Fruit fly (Drosophila melanogaster) whole organism, embryonic: ENCODE data around the gene Mabi.
A peak's percentile ranks its signal among the peaks of the same experiment; 100 is the strongest.

ENCODE experiments used
- Atf6 ChIP-seq: fragments of 200-800 bp; sonication (Bioruptor generic); IDR thresholded peaks from 2 replicates; pipeline ENCODE4 v1.3.6; 2022; ENCODE audit warnings: missing biosample characterization, missing genetic modification characterization
- CG10321 ChIP-seq: fragments of 200-800 bp; sonication (Bioruptor generic); IDR thresholded peaks from 2 replicates; pipeline ENCODE4 v1.3.6; 2022; ENCODE audit warnings: missing biosample characterization, missing genetic modification characterization
- CG10654 ChIP-seq: fragments of 200-800 bp; sonication (Bioruptor generic); optimal IDR thresholded peaks from 2 replicates; lab custom pipeline; 2016; ENCODE audit warnings: missing biosample characterization, missing genetic modification characterization
- CG11247 ChIP-seq: fragments of 200-800 bp; sonication (Bioruptor generic); IDR thresholded peaks from 2 replicates; pipeline ENCODE4 v1.3.6; 2022; ENCODE audit warnings: missing biosample characterization, missing genetic modification characterization
- CG12391 ChIP-seq: fragments of 200-800 bp; sonication (Bioruptor generic); optimal IDR thresholded peaks from 3 replicates; lab custom pipeline; 2018; ENCODE audit warnings: missing biosample characterization, mild to moderate bottlenecking, missing genetic modification characterization, moderate library complexity
- CG14050 ChIP-seq: fragments of 200-800 bp; sonication (Bioruptor generic); IDR thresholded peaks from 3 replicates; pipeline ENCODE4 v1.3.6; 2022; ENCODE audit warnings: missing biosample characterization, missing genetic modification characterization
- CG14441 ChIP-seq: fragments of 200-800 bp; sonication (Bioruptor generic); IDR thresholded peaks from 2 replicates; pipeline ENCODE4 v1.3.6; 2022; ENCODE audit warnings: missing biosample characterization, missing genetic modification characterization
- CG16815 ChIP-seq: fragments of 200-800 bp; sonication (Bioruptor generic); optimal IDR thresholded peaks from 3 replicates; lab custom pipeline; 2017; ENCODE audit warnings: missing biosample characterization, mild to moderate bottlenecking, missing genetic modification characterization
- CG17829 ChIP-seq: fragments of 200-800 bp; optimal IDR thresholded peaks from 2 replicates; lab custom pipeline; 2019; ENCODE audit warnings: missing biosample characterization, mild to moderate bottlenecking, missing genetic modification characterization, moderate library complexity
- CG17912 ChIP-seq: fragments of 200-800 bp; sonication (Bioruptor generic); optimal IDR thresholded peaks from 2 replicates; lab custom pipeline; 2018; ENCODE audit warnings: missing biosample characterization, mild to moderate bottlenecking, missing genetic modification characterization
- CG7556 ChIP-seq: fragments of 200-800 bp; sonication (Bioruptor generic); optimal IDR thresholded peaks from 2 replicates; lab custom pipeline; 2017; ENCODE audit warnings: missing biosample characterization, mild to moderate bottlenecking, missing genetic modification characterization
- CG8765 ChIP-seq: fragments of 200-800 bp; sonication (Bioruptor generic); IDR thresholded peaks from 2 replicates; pipeline ENCODE4 v1.3.6; 2022; ENCODE audit warnings: missing biosample characterization, missing genetic modification characterization
- CG8924 ChIP-seq: fragments of 200-800 bp; optimal IDR thresholded peaks from 3 replicates; lab custom pipeline; 2019; ENCODE audit warnings: missing biosample characterization, mild to moderate bottlenecking, missing genetic modification characterization, moderate library complexity
- CG9932 ChIP-seq: fragments of 200-800 bp; sonication (Bioruptor generic); IDR thresholded peaks from 2 replicates; pipeline ENCODE4 v1.3.6; 2022; ENCODE audit warnings: missing biosample characterization, missing genetic modification characterization
- Doc3 ChIP-seq: fragments of 200-800 bp; sonication (Bioruptor generic); IDR thresholded peaks from 3 replicates; pipeline ENCODE4 v1.3.6; 2022; ENCODE audit warnings: missing biosample characterization, missing genetic modification characterization; ENCODE audit not compliant: partially characterized antibody
- HmgZ ChIP-seq: fragments of 200-800 bp; sonication (Bioruptor generic); optimal IDR thresholded peaks from 2 replicates; lab custom pipeline; 2018; ENCODE audit warnings: missing biosample characterization, mild to moderate bottlenecking, missing genetic modification characterization
- Mad ChIP-seq: fragments of 200-800 bp; sonication (Bioruptor generic); optimal IDR thresholded peaks from 2 replicates; lab custom pipeline; 2016; ENCODE audit warnings: missing biosample characterization, missing genetic modification characterization
- NC2β ChIP-seq: fragments of 200-800 bp; sonication (Bioruptor generic); optimal IDR thresholded peaks from 2 replicates; lab custom pipeline; 2016; ENCODE audit warnings: missing biosample characterization, missing genetic modification characterization
- Opbp ChIP-seq: fragments of 200-800 bp; sonication (Bioruptor generic); IDR thresholded peaks from 3 replicates; pipeline ENCODE4 v1.3.6; 2022; ENCODE audit warnings: missing biosample characterization, missing genetic modification characterization; ENCODE audit not compliant: partially characterized antibody
- Ptx1 ChIP-seq: fragments of 200-800 bp; sonication (Bioruptor generic); IDR thresholded peaks from 2 replicates; pipeline ENCODE4 v1.3.6; 2022; ENCODE audit warnings: missing biosample characterization, missing genetic modification characterization
- Rfx ChIP-seq: fragments of 200-800 bp; sonication (Bioruptor generic); IDR thresholded peaks from 2 replicates; pipeline ENCODE4 v1.3.6; 2022; ENCODE audit warnings: missing biosample characterization, missing genetic modification characterization
- Sry-δ ChIP-seq: fragments of 200-800 bp; sonication (Bioruptor generic); optimal IDR thresholded peaks from 2 replicates; lab custom pipeline; 2016; ENCODE audit warnings: missing biosample characterization, missing genetic modification characterization
- Ssrp ChIP-seq: fragments of 200-800 bp; sonication (Bioruptor generic); optimal IDR thresholded peaks from 2 replicates; lab custom pipeline; 2018; ENCODE audit warnings: missing biosample characterization, mild to moderate bottlenecking, missing genetic modification characterization, moderate library complexity
- caup ChIP-seq: fragments of 200-800 bp; sonication (Bioruptor generic); optimal IDR thresholded peaks from 3 replicates; lab custom pipeline; 2017; ENCODE audit warnings: missing biosample characterization, mild to moderate bottlenecking, missing genetic modification characterization, moderate library complexity; ENCODE audit not compliant: severe bottlenecking
- cwo ChIP-seq: fragments of 200-800 bp; sonication (Bioruptor generic); optimal IDR thresholded peaks from 3 replicates; lab custom pipeline; 2017; ENCODE audit warnings: missing biosample characterization, missing genetic modification characterization, mild to moderate bottlenecking, moderate library complexity, missing genetic modification reagents
- fd96Cb ChIP-seq: fragments of 200-800 bp; sonication (Bioruptor generic); optimal IDR thresholded peaks from 2 replicates; lab custom pipeline; 2018; ENCODE audit warnings: missing biosample characterization, mild to moderate bottlenecking, missing genetic modification characterization, moderate library complexity
- h ChIP-seq: fragments of >200 bp; optimal IDR thresholded peaks from 2 replicates; lab custom pipeline; 2017
- hbn ChIP-seq: fragments of 200-800 bp; sonication (Bioruptor generic); IDR thresholded peaks from 2 replicates; pipeline ENCODE4 v1.3.6; 2022; ENCODE audit warnings: missing biosample characterization, missing genetic modification characterization; ENCODE audit not compliant: partially characterized antibody
- hkb ChIP-seq, 2 experiments: fragments of 200-800 bp in 1 of 2; fragments of >200 bp in 1 of 2; sonication (Bioruptor generic) in 1 of 2; IDR thresholded peaks in 1 of 2; optimal IDR thresholded peaks in 1 of 2; 2 replicates each; pipeline versions ENCODE4 v1.3.6 to Lab custom; 2017 to 2022; ENCODE audit warnings: missing biosample characterization in 1 of 2, missing genetic modification characterization in 1 of 2
- insv ChIP-seq, 2 experiments: fragments of 200-800 bp; sonication (Bioruptor generic); optimal IDR thresholded peaks; 3 replicates each; lab custom pipeline; 2016 to 2018; ENCODE audit warnings: missing biosample characterization in 2 of 2, missing genetic modification characterization in 2 of 2
- inv ChIP-seq: fragments of 200-800 bp; sonication (Bioruptor generic); IDR thresholded peaks from 2 replicates; pipeline ENCODE4 v1.3.6; 2022; ENCODE audit warnings: missing biosample characterization, missing genetic modification characterization; ENCODE audit not compliant: partially characterized antibody
- lola ChIP-seq, 3 experiments: fragments of >200 bp in 2 of 3; fragments of 200-800 bp in 1 of 3; sonication (Bioruptor generic) in 1 of 3; optimal IDR thresholded peaks; 2 replicates each; lab custom pipeline; 2017 to 2019; ENCODE audit warnings: missing biosample characterization in 3 of 3, missing genetic modification characterization in 3 of 3, mild to moderate bottlenecking in 1 of 3, moderate library complexity in 1 of 3
- lov ChIP-seq, 2 experiments: fragments of 200-800 bp in 1 of 2; fragments of >200 bp in 1 of 2; sonication (Bioruptor generic) in 1 of 2; IDR thresholded peaks in 1 of 2; optimal IDR thresholded peaks in 1 of 2; 2 replicates in 1 of 2; 3 replicates in 1 of 2; pipeline versions ENCODE4 v1.3.6 to Lab custom; 2017 to 2022; ENCODE audit warnings: missing biosample characterization in 1 of 2, missing genetic modification characterization in 1 of 2
- mirr ChIP-seq: fragments of 200-800 bp; sonication (Bioruptor generic); optimal IDR thresholded peaks from 3 replicates; lab custom pipeline; 2018; ENCODE audit warnings: missing biosample characterization, mild to moderate bottlenecking, missing genetic modification characterization
- nerfin-1 ChIP-seq: fragments of 200-800 bp; sonication (Bioruptor generic); optimal IDR thresholded peaks from 3 replicates; lab custom pipeline; 2019; ENCODE audit warnings: missing biosample characterization, mild to moderate bottlenecking, missing genetic modification characterization, moderate library complexity
- pan ChIP-seq, 4 experiments: fragments of >200 bp in 3 of 4; fragments of 200-800 bp in 1 of 4; sonication (Bioruptor generic) in 1 of 4; optimal IDR thresholded peaks in 3 of 4; IDR thresholded peaks in 1 of 4; 2 replicates each; pipeline versions ENCODE4 v1.3.6 to Lab custom; 2017 to 2022; ENCODE audit warnings: missing biosample characterization in 2 of 4, missing genetic modification characterization in 2 of 4, mixed read lengths in 1 of 4
- phol ChIP-seq: fragments of 200-800 bp; sonication (Bioruptor generic); optimal IDR thresholded peaks from 3 replicates; lab custom pipeline; 2018; ENCODE audit warnings: missing biosample characterization, mild to moderate bottlenecking, missing genetic modification characterization, moderate library complexity
- row ChIP-seq: fragments of 200-800 bp; sonication (Bioruptor generic); IDR thresholded peaks from 3 replicates; pipeline ENCODE4 v1.3.6; 2022; ENCODE audit warnings: missing biosample characterization, missing genetic modification characterization
- shn ChIP-seq: fragments of 200-800 bp; sonication (Bioruptor generic); optimal IDR thresholded peaks from 3 replicates; lab custom pipeline; 2016; ENCODE audit warnings: missing biosample characterization, missing genetic modification characterization
- sisA ChIP-seq: fragments of 200-800 bp; sonication (Bioruptor generic); IDR thresholded peaks from 2 replicates; pipeline ENCODE4 v1.3.6; 2022; ENCODE audit warnings: missing biosample characterization, missing genetic modification characterization
- so ChIP-seq: fragments of 200-800 bp; sonication (Bioruptor generic); IDR thresholded peaks from 3 replicates; pipeline ENCODE4 v1.3.6; 2022; ENCODE audit warnings: missing biosample characterization, missing genetic modification characterization
- stc ChIP-seq: fragments of 200-800 bp; sonication (Bioruptor generic); IDR thresholded peaks from 2 replicates; pipeline ENCODE4 v1.3.6; 2022; ENCODE audit warnings: missing biosample characterization, missing genetic modification characterization
- tll ChIP-seq, 2 experiments: fragments of 200-800 bp in 1 of 2; fragments of >200 bp in 1 of 2; sonication (Bioruptor generic) in 1 of 2; optimal IDR thresholded peaks; 2 replicates each; lab custom pipeline; 2017 to 2019; ENCODE audit warnings: missing biosample characterization in 2 of 2, missing genetic modification characterization in 2 of 2, mild to moderate bottlenecking in 1 of 2, moderate library complexity in 1 of 2
- tx ChIP-seq: fragments of 200-800 bp; sonication (Bioruptor generic); optimal IDR thresholded peaks from 2 replicates; lab custom pipeline; 2016; ENCODE audit warnings: missing biosample characterization, missing genetic modification characterization
- unc-4 ChIP-seq: fragments of 200-800 bp; sonication (Bioruptor generic); IDR thresholded peaks from 2 replicates; pipeline ENCODE4 v1.3.6; 2022; ENCODE audit warnings: missing biosample characterization, missing genetic modification characterization; ENCODE audit not compliant: partially characterized antibody
- vvl ChIP-seq: fragments of 200-800 bp; sonication (Bioruptor generic); IDR thresholded peaks from 2 replicates; pipeline ENCODE4 v1.3.6; 2022; ENCODE audit warnings: missing biosample characterization, missing genetic modification characterization

Gene Mabi

dm6 chr2L:13203437-13204137 lies 30.9 kb downstream of the Mabi start, which contains the start of gene Pect (continued):
- TF ChIP-seq tll (GFP tag; optimal IDR thresholded peaks at IDR 0.05; lab: Kevin White, UChicago) (peak in 1 of 2 experiments; percentile 14), CG17912 (GFP tag; lab: Kevin White, UChicago) (no peak), CG10654 (no peak), CG9932 (GFP tag; lab: Robert Waterston, UW) (peak; percentile 38), CG8765 (no peak), CG11247 (GFP tag; lab: Robert Waterston, UW) (no peak), CG10321 (no peak), hkb (optimal IDR thresholded peaks at IDR 0.05; lab: Kevin White, UChicago) (no peak), hkb (GFP tag; IDR thresholded peaks at IDR 0.05; lab: Robert Waterston, UW) (0 out of 2 replicates have a peak, but pooled peaks have one; percentile 52), vvl (GFP tag; lab: Robert Waterston, UW) (peak; percentile 18; the same call in 1 of the 2 replicates), inv (GFP tag; lab: Robert Waterston, UW) (peak; percentile 44; the same call in 1 of the 2 replicates), lov (optimal IDR thresholded peaks at IDR 0.05; lab: Kevin White, UChicago) (no peak), lov (GFP tag; IDR thresholded peaks at IDR 0.05; lab: Robert Waterston, UW) (peak; percentile 29; the same call in 1 of the 3 replicates), phol (tag; lab: Kevin White, UChicago) (peak; percentile 63), pan (optimal IDR thresholded peaks at IDR 0.05; lab: Kevin White, UChicago) (no peak), pan (GFP tag; optimal IDR thresholded peaks at IDR 0.05 in 1 of 2, IDR thresholded peaks at IDR 0.05 in 1 of 2) (peak in 1 of 2 experiments; percentile 4), caup (peak; percentile 30), CG12391 (tag; lab: Kevin White, UChicago) (peak; percentile 63), CG14441 (GFP tag; lab: Robert Waterston, UW) (no peak), Mad (GFP tag; lab: Kevin White, UChicago) (no peak), NC2β (GFP tag; lab: Kevin White, UChicago) (peak; percentile 4), row (GFP tag; lab: Robert Waterston, UW) (peak; percentile 81), mirr (GFP tag; lab: Kevin White, UChicago) (peak; percentile 49), unc-4 (GFP tag; lab: Robert Waterston, UW) (peak; percentile 60), tx (GFP tag; lab: Kevin White, UChicago) (no peak), HmgZ (peak; percentile 62), Ssrp (tag; lab: Kevin White, UChicago) (peak; percentile 46), hbn (GFP tag; lab: Robert Waterston, UW) (peak; percentile 54), lola (GFP tag; optimal IDR thresholded peaks at IDR 0.05; lab: Kevin White, UChicago) (peak in 1 of 3 experiments; percentile 26), cwo (GFP tag; lab: Kevin White, UChicago) (peak; percentile 57), CG14050 (GFP tag; lab: Robert Waterston, UW) (no peak), Ptx1 (GFP tag; lab: Robert Waterston, UW) (peak; percentile 60), stc (GFP tag; lab: Robert Waterston, UW) (peak; percentile 19; the same call in 1 of the 2 replicates), fd96Cb (tag; lab: Kevin White, UChicago) (peak; percentile 12), shn (GFP tag; lab: Kevin White, UChicago) (no peak), Atf6 (GFP tag; lab: Robert Waterston, UW) (no peak), CG17829 (peak; percentile 14), nerfin-1 (tag; lab: Kevin White, UChicago) (no peak), insv (GFP tag; optimal IDR thresholded peaks at IDR 0.05; lab: Kevin White, UChicago) (no peak), Rfx (GFP tag; lab: Robert Waterston, UW) (peak; percentile 27; the same call in 1 of the 2 replicates), Opbp (peak; percentile 63; the same call in 2 of the 3 replicates), h (no peak), Doc3 (GFP tag; lab: Robert Waterston, UW) (0 out of 3 replicates have a peak, but pooled peaks have one; percentile 36), so (peak; percentile 66; the same call in 1 of the 3 replicates), CG7556 (GFP tag; lab: Kevin White, UChicago) (no peak), sisA (no peak), Sry-δ (GFP tag; lab: Kevin White, UChicago) (peak; percentile 53), CG16815 (GFP tag; lab: Kevin White, UChicago) (no peak), CG8924 (tag; lab: Kevin White, UChicago) (peak; percentile 71)
